Fruit fly (Drosophila melanogaster) whole organism: ENCODE data around the gene CG4970.

Experiments
- CG8478 ChIP-seq: fragments of >200 bp; optimal IDR thresholded peaks from 2 replicates; lab custom pipeline; 2018; ENCODE audit warnings: inconsistent platforms
- pan ChIP-seq: fragments of >200 bp; optimal IDR thresholded peaks from 2 replicates; lab custom pipeline; 2017
- psq ChIP-seq: fragments of >200 bp; optimal IDR thresholded peaks from 2 replicates; lab custom pipeline; 2017
- usp ChIP-seq: fragments of >200 bp; optimal IDR thresholded peaks from 2 replicates; lab custom pipeline; 2017; ENCODE audit warnings: missing biosample characterization, missing genetic modification characterization, mixed read lengths

DNA sequence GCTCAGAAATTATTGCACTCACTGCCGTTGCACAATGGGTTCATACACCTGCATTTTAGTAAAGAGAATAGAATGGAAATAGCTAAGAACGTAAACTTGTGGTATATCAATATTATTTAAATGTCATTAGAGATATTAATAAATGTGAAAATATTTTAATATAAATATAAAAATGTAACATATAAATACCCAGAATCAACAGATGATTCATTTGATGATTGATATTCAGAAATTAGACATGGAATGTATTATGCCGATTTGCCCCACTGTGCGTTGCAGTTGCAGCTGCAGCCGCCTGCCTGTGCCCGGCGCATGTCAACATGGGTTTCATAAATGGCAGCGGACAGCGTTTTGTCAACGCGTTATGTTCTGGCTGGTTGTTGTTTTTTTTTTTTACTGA lies 47.2 kb upstream of the CG4970 start:
- no peak for TF ChIP-seq psq
- TF ChIP-seq usp (GFP tag; lab: Kevin White, UChicago) = no peak
- TF ChIP-seq CG8478 (lab: Kevin White, UChicago) = no peak
- no peak for TF ChIP-seq pan (lab: Kevin White, UChicago)
